Worm (Caenorhabditis elegans) whole organism, late embryonic: ENCODE results near the gene R02D5.9.

ENCODE experiments used
- C08G9.2 ChIP-seq: sonication (generic microtip); optimal IDR thresholded peaks from 2 replicates; lab custom pipeline; 2016; ENCODE audit warnings: mild to moderate bottlenecking, missing genetic modification characterization, moderate library complexity, missing compliant biosample characterization
- C38D4.7 ChIP-seq: fragments of 200-800 bp; sonication (Bioruptor generic); optimal IDR thresholded peaks from 2 replicates; lab custom pipeline; 2018; ENCODE audit warnings: mild to moderate bottlenecking, missing genetic modification characterization, moderate library complexity, missing compliant biosample characterization
- K09A11.1 ChIP-seq: sonication (generic microtip); optimal IDR thresholded peaks from 2 replicates; lab custom pipeline; 2017; ENCODE audit warnings: antibody characterized with exemption, mild to moderate bottlenecking, missing genetic modification characterization, missing compliant biosample characterization; ENCODE audit not compliant: insufficient read depth
- Y22D7AL.16 ChIP-seq: sonication (generic microtip); optimal IDR thresholded peaks from 2 replicates; lab custom pipeline; 2016; ENCODE audit warnings: missing genetic modification characterization, missing compliant biosample characterization
- ceh-14 ChIP-seq: sonication (generic microtip); optimal IDR thresholded peaks from 2 replicates; lab custom pipeline; 2016; ENCODE audit warnings: missing genotype, missing genetic modification characterization, missing compliant biosample characterization
- ceh-18 ChIP-seq: sonication (generic microtip); optimal IDR thresholded peaks from 2 replicates; lab custom pipeline; 2016; ENCODE audit warnings: missing genetic modification characterization, missing compliant biosample characterization
- ceh-22 ChIP-seq: sonication (generic microtip); optimal IDR thresholded peaks from 2 replicates; lab custom pipeline; 2017; ENCODE audit warnings: missing biosample characterization, missing genetic modification characterization
- ceh-24 ChIP-seq: sonication (generic microtip); optimal IDR thresholded peaks from 2 replicates; lab custom pipeline; 2016; ENCODE audit warnings: mild to moderate bottlenecking, missing genetic modification characterization, missing compliant biosample characterization
- ceh-30 ChIP-seq: fragments of 150-350 bp; optimal IDR thresholded peaks from 2 replicates; lab custom pipeline; 2014; ENCODE audit warnings: missing biosample characterization, missing genetic modification characterization
- ceh-34 ChIP-seq: sonication (generic microtip); optimal IDR thresholded peaks from 2 replicates; lab custom pipeline; 2016; ENCODE audit warnings: mild to moderate bottlenecking, missing genetic modification characterization, missing compliant biosample characterization
- ceh-6 ChIP-seq: fragments of 200-800 bp; sonication (Bioruptor generic); optimal IDR thresholded peaks from 2 replicates; lab custom pipeline; 2018; ENCODE audit warnings: mild to moderate bottlenecking, missing genetic modification characterization, missing compliant biosample characterization
- ceh-9 ChIP-seq: sonication (generic microtip); optimal IDR thresholded peaks from 2 replicates; lab custom pipeline; 2016; ENCODE audit warnings: mild to moderate bottlenecking, missing genetic modification characterization, inconsistent platforms, missing compliant biosample characterization
- dmd-4 ChIP-seq: sonication (generic microtip); optimal IDR thresholded peaks from 2 replicates; lab custom pipeline; 2016; ENCODE audit warnings: borderline replicate concordance, missing genetic modification characterization, missing compliant biosample characterization
- dve-1 ChIP-seq: sonication (generic microtip); optimal IDR thresholded peaks from 2 replicates; lab custom pipeline; 2017; ENCODE audit warnings: antibody characterized with exemption, mild to moderate bottlenecking, missing genetic modification characterization, missing compliant biosample characterization
- eyg-1 ChIP-seq: sonication (generic microtip); optimal IDR thresholded peaks from 2 replicates; lab custom pipeline; 2016; ENCODE audit warnings: missing genotype, missing genetic modification characterization, missing compliant biosample characterization
- fax-1 ChIP-seq: sonication (generic microtip); optimal IDR thresholded peaks from 2 replicates; lab custom pipeline; 2016; ENCODE audit warnings: missing genotype, missing genetic modification characterization, missing compliant biosample characterization
- fkh-6 ChIP-seq: sonication (generic microtip); optimal IDR thresholded peaks from 2 replicates; lab custom pipeline; 2016; ENCODE audit warnings: missing genetic modification characterization, missing compliant biosample characterization
- hlh-13 ChIP-seq: fragments of 200-800 bp; sonication (Bioruptor generic); optimal IDR thresholded peaks from 2 replicates; lab custom pipeline; 2018; ENCODE audit warnings: mild to moderate bottlenecking, missing genetic modification characterization, missing compliant biosample characterization
- madf-2 ChIP-seq: sonication (generic microtip); optimal IDR thresholded peaks from 2 replicates; lab custom pipeline; 2017; ENCODE audit warnings: missing genetic modification characterization, missing compliant biosample characterization
- nhr-11 ChIP-seq: fragments of 150-350 bp; optimal IDR thresholded peaks from 2 replicates; lab custom pipeline; 2014; ENCODE audit warnings: missing biosample characterization, missing genetic modification characterization
- nhr-232 ChIP-seq: sonication (generic microtip); optimal IDR thresholded peaks from 2 replicates; lab custom pipeline; 2016; ENCODE audit warnings: missing genetic modification characterization, missing compliant biosample characterization
- npax-4 ChIP-seq: sonication (generic microtip); optimal IDR thresholded peaks from 2 replicates; lab custom pipeline; 2016; ENCODE audit warnings: missing genetic modification characterization, missing compliant biosample characterization
- pat-9 ChIP-seq: fragments of 200-800 bp; sonication (Bioruptor generic); optimal IDR thresholded peaks from 2 replicates; lab custom pipeline; 2018; ENCODE audit warnings: mild to moderate bottlenecking, missing genetic modification characterization, moderate library complexity, missing compliant biosample characterization
- pax-1 ChIP-seq: fragments of 150-350 bp; optimal IDR thresholded peaks from 2 replicates; lab custom pipeline; 2014; ENCODE audit warnings: missing biosample characterization, missing genetic modification characterization
- pha-4 ChIP-seq: fragments of 150-350 bp; optimal IDR thresholded peaks from 2 replicates; lab custom pipeline; 2018; ENCODE audit warnings: missing biosample characterization, missing genetic modification reagents, missing genetic modification characterization
- pqm-1 ChIP-seq: sonication (generic microtip); optimal IDR thresholded peaks from 2 replicates; lab custom pipeline; 2016; ENCODE audit warnings: missing genetic modification characterization, missing compliant biosample characterization
- ref-2 ChIP-seq: sonication (generic microtip); optimal IDR thresholded peaks from 2 replicates; lab custom pipeline; 2016; ENCODE audit warnings: missing genetic modification characterization, missing compliant biosample characterization
- sdc-2 ChIP-seq: sonication (generic microtip); optimal IDR thresholded peaks from 2 replicates; lab custom pipeline; 2016; ENCODE audit warnings: missing genotype, missing genetic modification characterization, missing compliant biosample characterization
- syd-9 ChIP-seq: sonication (generic microtip); optimal IDR thresholded peaks from 2 replicates; lab custom pipeline; 2016; ENCODE audit warnings: mild to moderate bottlenecking, missing genetic modification characterization, moderate library complexity, missing compliant biosample characterization
- tbx-7 ChIP-seq: sonication (generic microtip); optimal IDR thresholded peaks from 2 replicates; lab custom pipeline; 2016; ENCODE audit warnings: missing genotype, missing genetic modification characterization, missing compliant biosample characterization
- ttx-3 ChIP-seq: sonication (generic microtip); optimal IDR thresholded peaks from 2 replicates; lab custom pipeline; 2016; ENCODE audit warnings: missing genetic modification reagents, missing genetic modification characterization, missing compliant biosample characterization
- unc-42 ChIP-seq: sonication (generic microtip); optimal IDR thresholded peaks from 2 replicates; lab custom pipeline; 2016; ENCODE audit warnings: missing genotype, missing genetic modification characterization, missing compliant biosample characterization
- unc-55 ChIP-seq: sonication (generic microtip); optimal IDR thresholded peaks from 2 replicates; lab custom pipeline; 2017; ENCODE audit warnings: missing biosample characterization, missing genetic modification reagents, missing genetic modification characterization
- zip-5 ChIP-seq: sonication (generic microtip); optimal IDR thresholded peaks from 2 replicates; lab custom pipeline; 2016; ENCODE audit warnings: missing genetic modification characterization, missing compliant biosample characterization
- ztf-16 ChIP-seq: sonication (generic microtip); optimal IDR thresholded peaks from 2 replicates; lab custom pipeline; 2017; ENCODE audit warnings: missing genetic modification characterization, missing compliant biosample characterization

The R02D5.9 gene

ce11 chrV:14510746-14511145, at the start of gene R02D5.9:
TSS of gene R02D5.9 (minus strand) at chrV:14511123.
- TF ChIP-seq ceh-9 (tag; lab: Kevin White, UChicago) (no peak), nhr-11 (tag; lab: Kevin White, UChicago) (no peak), pat-9 (no peak), fax-1 (tag; lab: Kevin White, UChicago) (no peak), zip-5 (no peak), npax-4 (tag; lab: Kevin White, UChicago) (no peak), K09A11.1 (tag; lab: Kevin White, UChicago) (no peak), ceh-34 (no peak), ceh-30 (no peak), tbx-7 (no peak), ref-2 (tag; lab: Kevin White, UChicago) (no peak), syd-9 (no peak), eyg-1 (tag; lab: Kevin White, UChicago) (no peak), C38D4.7 (GFP tag; lab: Kevin White, UChicago) (no peak), ceh-24 (no peak), ceh-6 (GFP tag; lab: Kevin White, UChicago) (no peak), madf-2 (tag; lab: Kevin White, UChicago) (no peak), pqm-1 (tag; lab: Kevin White, UChicago) (no peak)

DNA sequence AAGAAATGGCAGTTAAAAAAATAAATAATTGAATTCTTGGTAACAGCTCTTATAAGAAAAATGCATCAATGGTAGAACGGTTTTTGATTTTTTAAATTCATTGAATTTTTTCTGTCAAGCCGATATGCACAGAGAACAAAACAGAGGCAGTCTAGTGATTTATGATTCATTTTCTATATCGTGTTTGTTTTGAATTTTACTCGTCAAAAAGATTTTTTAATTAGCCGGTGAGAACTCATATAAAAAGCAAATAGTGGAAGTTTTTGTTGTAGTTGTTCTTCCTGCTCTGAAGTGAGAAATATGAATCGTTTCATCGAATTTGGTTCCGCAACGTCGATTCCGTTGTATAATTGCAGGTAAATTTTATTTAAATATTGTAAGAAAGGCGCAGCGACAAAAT, 48.4 kb upstream of the R02D5.9 start, which contains the start of gene srt-32:
Gene srt-32 (plus strand): TSS at position 301 of the 400 bp plus-strand sequence.
- TF ChIP-seq eyg-1 (tag; lab: Kevin White, UChicago) (no peak), nhr-232 (no peak), pha-4 (no peak), ceh-14 (tag; lab: Kevin White, UChicago) (no peak), pax-1 (no peak), madf-2 (tag; lab: Kevin White, UChicago) (no peak), ttx-3 (tag; lab: Kevin White, UChicago) (no peak), zip-5 (no peak), hlh-13 (no peak)

DNA sequence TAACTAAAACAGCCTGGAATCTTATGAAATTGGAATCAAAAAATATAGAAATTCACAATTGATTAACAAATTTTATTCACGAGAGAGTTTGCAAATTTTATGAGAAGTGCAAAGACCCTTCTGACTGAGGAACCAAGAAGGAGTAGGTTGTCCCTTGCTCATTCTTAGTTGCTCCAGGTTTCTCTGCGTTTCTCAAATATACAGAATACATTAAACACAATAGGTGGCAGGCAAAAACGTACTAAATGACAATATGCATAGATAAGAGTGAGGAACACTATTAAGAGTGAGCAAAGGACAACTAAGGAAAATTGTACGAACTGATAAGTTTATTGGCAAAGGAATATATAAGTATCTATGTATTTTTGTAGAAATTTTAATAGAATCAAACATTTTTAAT, 47.8 kb upstream of the R02D5.9 start, which contains the start of gene C53A5.9:
Gene C53A5.9 (minus strand): TSS at position 101 of the 400 bp plus-strand sequence.
- no peak for TF ChIP-seq nhr-11 (tag; lab: Kevin White, UChicago)
- TF ChIP-seq pax-1: no peak

- no peak for TF ChIP-seq npax-4 (tag; lab: Kevin White, UChicago)
- TF ChIP-seq ztf-16 (tag; lab: Kevin White, UChicago): no peak
- no peak for TF ChIP-seq fkh-6 (tag; lab: Kevin White, UChicago)
- no peak for TF ChIP-seq unc-42 (tag; lab: Kevin White, UChicago)
- no peak for TF ChIP-seq ceh-30
- TF ChIP-seq C08G9.2: no peak
- TF ChIP-seq unc-55 (GFP tag; lab: Kevin White, UChicago): no peak
- TF ChIP-seq ceh-18 (tag; lab: Kevin White, UChicago): no peak
- no peak for TF ChIP-seq dmd-4 (tag; lab: Kevin White, UChicago)
Observed at ce11 chrV:14556187-14556586, 45.3 kb upstream of the R02D5.9 start, which contains the start of gene srg-47. TSS of gene srg-47 (minus strand) at chrV:14556287.

DNA sequence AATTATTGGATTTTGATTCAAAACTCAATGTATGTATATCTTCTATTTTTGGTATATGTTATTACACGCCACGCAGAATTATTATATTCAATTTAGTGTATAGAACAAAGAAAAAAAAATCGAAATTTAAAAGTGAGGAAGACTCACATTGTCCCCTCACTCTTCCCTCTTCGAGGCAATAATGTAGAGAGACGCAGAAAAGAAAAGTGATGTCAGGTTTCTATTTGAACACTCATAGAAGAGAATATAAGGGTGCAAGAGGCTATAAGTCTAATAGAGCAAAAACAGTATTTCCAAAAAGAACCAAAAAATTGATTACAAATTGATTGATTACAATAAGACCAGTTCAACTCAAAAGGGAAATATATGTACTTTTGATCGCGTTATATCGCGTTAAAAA, 37.6 kb upstream of the R02D5.9 start:
- TF ChIP-seq sdc-2 (tag; lab: Kevin White, UChicago) (no peak), nhr-232 (no peak), ceh-34 (peak; percentile 66), ceh-22 (tag; lab: Kevin White, UChicago) (no peak), Y22D7AL.16 (tag; lab: Kevin White, UChicago) (no peak), dve-1 (tag; lab: Kevin White, UChicago) (no peak), nhr-11 (tag; lab: Kevin White, UChicago) (no peak)
